Fruit fly (Drosophila melanogaster): ENCODE measurements around the gene CG17597.

DNA sequence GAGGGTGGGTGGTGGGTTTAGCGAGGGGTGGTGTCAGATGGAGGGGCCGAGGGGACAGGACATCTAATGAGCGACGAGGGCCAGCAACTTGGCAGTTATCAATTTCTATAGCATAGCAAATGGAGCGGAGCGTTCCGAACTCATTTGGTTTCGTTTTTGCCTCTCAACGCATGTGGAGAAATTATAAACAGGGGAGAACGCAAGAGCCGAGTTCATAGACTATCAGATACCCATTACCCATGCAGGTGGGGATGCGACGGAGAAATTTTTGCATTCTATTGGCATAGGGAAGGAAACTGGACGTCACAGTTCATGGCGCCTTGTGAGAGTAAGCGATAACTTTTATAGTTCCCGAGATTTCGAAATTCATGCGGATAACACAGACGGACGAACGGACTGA, 21.3 kb upstream of the CG17597 start:
- no peak for TF ChIP-seq CG12605 (GFP tag; IDR thresholded peaks at IDR 0.05)
- no peak for TF ChIP-seq CG4496 (GFP tag; IDR thresholded peaks at IDR 0.05)
- TF ChIP-seq CG15710 (tag; optimal IDR thresholded peaks at IDR 0.05): no peak
- TF ChIP-seq CG13204 (GFP tag; optimal IDR thresholded peaks at IDR 0.05): no peak
- TF ChIP-seq CG8159 (tag; optimal IDR thresholded peaks at IDR 0.05): no peak
- TF ChIP-seq CG9948 (tag; optimal IDR thresholded peaks at IDR 0.05): no peak
- TF ChIP-seq Pif1B (GFP tag; optimal IDR thresholded peaks at IDR 0.05): no peak
- TF ChIP-seq Pif1A (GFP tag; optimal IDR thresholded peaks at IDR 0.05): no peak
- no peak for TF ChIP-seq CG8301 (tag; optimal IDR thresholded peaks at IDR 0.05)
- TF ChIP-seq CG14655 (GFP tag; optimal IDR thresholded peaks at IDR 0.05): no peak
- no peak for TF ChIP-seq CG17806 (tag; optimal IDR thresholded peaks at IDR 0.05)
- no peak for TF ChIP-seq fd96Ca (GFP tag; IDR thresholded peaks at IDR 0.05)
- TF ChIP-seq Ets98B (GFP tag; IDR thresholded peaks at IDR 0.05): no peak
- no peak for TF ChIP-seq CG10348 (GFP tag; IDR thresholded peaks at IDR 0.05)
